Worm (Caenorhabditis elegans) whole organism, L2 larva: Measurements from ENCODE around the gene R07H5.9.

ENCODE experiments used
- aly-2 ChIP-seq: fragments of 150-350 bp; optimal IDR thresholded peaks from 2 replicates; lab custom pipeline; 2014; ENCODE audit warnings: missing biosample characterization, missing genetic modification characterization
- dmd-4 ChIP-seq: sonication (generic microtip); optimal IDR thresholded peaks from 2 replicates; lab custom pipeline; 2017; ENCODE audit warnings: missing biosample characterization, missing genetic modification characterization
- nhr-10 ChIP-seq: sonication (generic microtip); optimal IDR thresholded peaks from 2 replicates; lab custom pipeline; 2017; ENCODE audit warnings: missing biosample characterization, missing genetic modification characterization
- nhr-12 ChIP-seq: fragments of 150-350 bp; optimal IDR thresholded peaks from 2 replicates; lab custom pipeline; 2014; ENCODE audit warnings: missing biosample characterization, missing genetic modification characterization
- nhr-25 ChIP-seq: fragments of 150-350 bp; sonication (generic microtip); optimal IDR thresholded peaks from 3 replicates; lab custom pipeline; 2014; ENCODE audit warnings: missing biosample characterization, missing genetic modification characterization
- nhr-77 ChIP-seq: fragments of 150-350 bp; optimal IDR thresholded peaks from 2 replicates; lab custom pipeline; 2014; ENCODE audit warnings: missing biosample characterization, missing genetic modification characterization

DNA sequence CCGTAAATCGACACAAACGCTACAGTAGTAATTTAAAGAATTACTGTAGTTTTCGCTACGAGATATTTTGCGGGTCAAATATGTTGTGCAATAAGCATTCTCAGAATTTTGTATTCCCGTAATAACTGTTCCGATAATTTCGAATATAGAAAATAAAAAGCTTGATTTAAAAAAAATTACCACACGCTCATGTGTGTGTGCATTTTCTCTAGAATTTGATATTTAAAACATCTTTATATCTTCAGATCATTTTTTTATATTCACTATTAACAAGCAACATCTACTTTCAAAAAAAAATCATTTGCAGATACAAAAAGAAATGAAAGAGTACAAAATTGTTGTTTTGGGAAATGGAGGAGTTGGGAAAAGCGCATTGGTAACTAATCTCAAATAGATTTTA, 30.3 kb upstream of the R07H5.9 start, which contains the start of gene rap-3:
- TF ChIP-seq nhr-10 (tag; lab: Kevin White, UChicago) (no peak), nhr-77 (tag; lab: Kevin White, UChicago) (no peak), nhr-25 (tag; lab: Kevin White, UChicago) (no peak), nhr-12 (tag; lab: Kevin White, UChicago) (no peak), aly-2 (tag; lab: Kevin White, UChicago) (no peak), dmd-4 (tag; lab: Kevin White, UChicago) (no peak)
